Worm (Caenorhabditis elegans): ENCODE data around the gene rpl-2.

ce11 chrV:20464778-20465177 lies 14.7 kb upstream of the rpl-2 start:
- TF ChIP-seq cog-1 (tag; optimal IDR thresholded peaks at IDR 0.05): no peak
- TF ChIP-seq flt-1 (GFP tag; IDR thresholded peaks at IDR 0.05): no peak
- TF ChIP-seq ztf-23 (GFP tag; IDR thresholded peaks at IDR 0.05): no peak
- TF ChIP-seq ztf-29 (GFP tag; IDR thresholded peaks at IDR 0.05): no peak
- TF ChIP-seq T22C8.4 (GFP tag; IDR thresholded peaks at IDR 0.05): peak; percentile 61
- no peak for TF ChIP-seq klf-2 (GFP tag; conservative IDR thresholded peaks at IDR 0.05)
- no peak for TF ChIP-seq ref-1 (GFP tag; conservative IDR thresholded peaks at IDR 0.05)
- no peak for TF ChIP-seq tab-1 (GFP tag; IDR thresholded peaks at IDR 0.05)
- no peak for TF ChIP-seq med-1 (GFP tag; optimal IDR thresholded peaks at IDR 0.05; ENCODE audit: insufficient read depth)
